Worm (Caenorhabditis elegans): ENCODE measurements around the gene BE10.4.

The BE10.4 gene

ce11 chrIII:12789420-12789819 lies 23.9 kb upstream of the BE10.4 start, which contains the start of gene BE10.1:
TSS of gene BE10.1 (minus strand) at chrIII:12789520.
- no peak for TF ChIP-seq tbx-11 (GFP tag; IDR thresholded peaks at IDR 0.05)
- TF ChIP-seq sea-1 (GFP tag; conservative IDR thresholded peaks at IDR 0.05) = no peak
- TF ChIP-seq pes-1 (GFP tag; IDR thresholded peaks at IDR 0.05) = no peak
- no peak for TF ChIP-seq ceh-13 (GFP tag; optimal IDR thresholded peaks at IDR 0.05)

DNA sequence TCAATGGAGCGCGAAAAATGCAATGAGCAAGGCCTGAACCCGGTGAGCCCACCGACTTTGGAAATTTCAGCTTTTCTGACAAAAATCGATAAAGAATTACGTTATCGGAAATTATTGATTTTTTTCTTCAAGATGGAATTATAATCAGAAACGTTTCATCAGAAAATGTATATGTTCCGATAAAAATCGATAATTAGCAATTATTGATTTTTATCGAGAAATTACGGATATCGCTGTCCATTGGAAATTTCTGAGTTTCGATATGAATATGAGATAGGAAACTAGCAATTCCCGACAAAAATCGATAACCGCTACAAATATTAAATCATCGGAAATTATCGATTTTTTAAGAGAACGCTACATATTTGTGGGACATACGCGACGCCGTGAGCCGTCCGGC lies 19.1 kb upstream of the BE10.4 start:
- no peak for TF ChIP-seq ceh-13 (GFP tag; optimal IDR thresholded peaks at IDR 0.05)
- TF ChIP-seq pes-1 (GFP tag; IDR thresholded peaks at IDR 0.05) = no peak
- no peak for TF ChIP-seq F13C5.2 (tag; optimal IDR thresholded peaks at IDR 0.05)
- no peak for TF ChIP-seq ets-7 (tag; optimal IDR thresholded peaks at IDR 0.05)
- no peak for TF ChIP-seq hmbx-1 (tag; optimal IDR thresholded peaks at IDR 0.05)
- TF ChIP-seq ceh-36 (tag; optimal IDR thresholded peaks at IDR 0.05) = no peak
- TF ChIP-seq hmg-4 (GFP tag; optimal IDR thresholded peaks at IDR 0.05) = no peak
- no peak for TF ChIP-seq B0310.2 (tag; optimal IDR thresholded peaks at IDR 0.05)
- no peak for TF ChIP-seq sea-1 (GFP tag; conservative IDR thresholded peaks at IDR 0.05)
- TF ChIP-seq aly-1 (tag; optimal IDR thresholded peaks at IDR 0.05) = no peak
- no peak for TF ChIP-seq tra-4 (tag; optimal IDR thresholded peaks at IDR 0.05)
- no peak for TF ChIP-seq scrt-1 (GFP tag; IDR thresholded peaks at IDR 0.05)
- no peak for TF ChIP-seq ama-1 (optimal IDR thresholded peaks at IDR 0.05)
- no peak for TF ChIP-seq tbx-37 (GFP tag; conservative IDR thresholded peaks at IDR 0.05)
- TF ChIP-seq flt-1 (GFP tag; IDR thresholded peaks at IDR 0.05) = no peak
- TF ChIP-seq hnd-1 (tag; optimal IDR thresholded peaks at IDR 0.05) = no peak
- TF ChIP-seq tbx-11 (GFP tag; IDR thresholded peaks at IDR 0.05) = no peak

- no peak for TF ChIP-seq tra-4 (tag; optimal IDR thresholded peaks at IDR 0.05)
- TF ChIP-seq pes-1 (GFP tag; IDR thresholded peaks at IDR 0.05) = no peak
- no peak for TF ChIP-seq ceh-13 (GFP tag; optimal IDR thresholded peaks at IDR 0.05)
- no peak for TF ChIP-seq hmbx-1 (tag; optimal IDR thresholded peaks at IDR 0.05)
- TF ChIP-seq flt-1 (GFP tag; IDR thresholded peaks at IDR 0.05) = no peak
- no peak for TF ChIP-seq ama-1 (optimal IDR thresholded peaks at IDR 0.05)
- no peak for TF ChIP-seq hnd-1 (tag; optimal IDR thresholded peaks at IDR 0.05)
- TF ChIP-seq B0310.2 (tag; optimal IDR thresholded peaks at IDR 0.05) = no peak
- no peak for TF ChIP-seq tbx-37 (GFP tag; conservative IDR thresholded peaks at IDR 0.05)
- no peak for TF ChIP-seq F13C5.2 (tag; optimal IDR thresholded peaks at IDR 0.05)
- TF ChIP-seq scrt-1 (GFP tag; IDR thresholded peaks at IDR 0.05) = no peak
- TF ChIP-seq hmg-4 (GFP tag; optimal IDR thresholded peaks at IDR 0.05) = no peak
These were observed 14.8 kb upstream of the BE10.4 start, which contains the start of gene agmo-1 for ce11 chrIII:12798469-12798868. TSS of gene agmo-1 (minus strand) at chrIII:12798569.

DNA sequence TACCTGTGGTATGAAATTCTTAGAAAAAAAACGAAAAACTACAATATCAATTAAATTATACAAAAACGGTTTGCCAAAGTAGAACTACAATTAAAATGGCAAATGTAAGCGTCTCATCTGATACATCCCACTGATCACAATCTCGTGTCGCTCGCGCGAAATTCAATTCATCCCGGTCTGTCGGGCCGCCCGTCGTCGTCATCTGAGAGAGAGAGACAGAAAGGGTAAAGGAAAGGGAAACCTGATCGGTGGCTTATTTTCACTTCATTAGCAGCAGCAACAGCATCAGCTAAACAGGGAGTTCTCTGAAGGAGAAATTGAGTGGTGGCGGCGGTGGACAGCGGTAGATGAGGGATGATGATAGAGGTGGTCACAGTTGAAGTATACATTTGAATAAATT lies 12.8 kb upstream of the BE10.4 start:
- no peak for TF ChIP-seq tbx-37 (GFP tag; conservative IDR thresholded peaks at IDR 0.05)
- TF ChIP-seq flt-1 (GFP tag; IDR thresholded peaks at IDR 0.05) = no peak
- TF ChIP-seq ama-1 (optimal IDR thresholded peaks at IDR 0.05) = no peak
- no peak for TF ChIP-seq aly-1 (tag; optimal IDR thresholded peaks at IDR 0.05)
- TF ChIP-seq pes-1 (GFP tag; IDR thresholded peaks at IDR 0.05) = no peak
- TF ChIP-seq ets-7 (tag; optimal IDR thresholded peaks at IDR 0.05) = no peak
- no peak for TF ChIP-seq tbx-11 (GFP tag; IDR thresholded peaks at IDR 0.05)
- no peak for TF ChIP-seq hmg-4 (GFP tag; optimal IDR thresholded peaks at IDR 0.05)
- no peak for TF ChIP-seq hnd-1 (tag; optimal IDR thresholded peaks at IDR 0.05)
- TF ChIP-seq scrt-1 (GFP tag; IDR thresholded peaks at IDR 0.05) = no peak
- TF ChIP-seq tra-4 (tag; optimal IDR thresholded peaks at IDR 0.05) = no peak
- TF ChIP-seq B0310.2 (tag; optimal IDR thresholded peaks at IDR 0.05) = no peak
- TF ChIP-seq ceh-13 (GFP tag; optimal IDR thresholded peaks at IDR 0.05) = no peak
- no peak for TF ChIP-seq sea-1 (GFP tag; conservative IDR thresholded peaks at IDR 0.05)
- TF ChIP-seq ceh-36 (tag; optimal IDR thresholded peaks at IDR 0.05) = no peak
- TF ChIP-seq hmbx-1 (tag; optimal IDR thresholded peaks at IDR 0.05) = no peak
- TF ChIP-seq F13C5.2 (tag; optimal IDR thresholded peaks at IDR 0.05) = no peak

DNA sequence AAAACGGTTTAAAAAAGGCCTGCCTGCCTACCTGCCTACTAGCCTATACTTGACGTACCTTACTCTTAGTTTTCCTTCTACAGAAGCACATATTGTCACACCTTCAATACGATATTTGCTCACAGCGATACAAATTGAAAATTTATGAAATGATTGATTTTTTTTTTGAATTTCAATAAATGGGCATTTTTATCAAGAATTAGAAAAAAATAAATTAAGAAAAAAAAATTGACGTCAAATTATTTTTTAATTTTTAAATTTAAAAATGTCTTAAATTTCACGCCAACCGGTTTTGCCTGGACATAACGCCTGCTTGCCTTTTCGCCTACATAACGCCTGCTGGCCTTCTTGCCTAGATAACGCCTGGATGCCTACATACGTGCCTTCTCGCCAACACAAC lies 6.6 kb upstream of the BE10.4 start, which contains the start of gene BE10.5:
Gene BE10.5, minus strand, starts transcription at position 101 of the 400 bp plus-strand sequence.
- no peak for TF ChIP-seq pes-1 (GFP tag; IDR thresholded peaks at IDR 0.05)
- TF ChIP-seq B0310.2 (tag; optimal IDR thresholded peaks at IDR 0.05) = no peak
- no peak for TF ChIP-seq scrt-1 (GFP tag; IDR thresholded peaks at IDR 0.05)
- no peak for TF ChIP-seq ceh-36 (tag; optimal IDR thresholded peaks at IDR 0.05)
- no peak for TF ChIP-seq hmbx-1 (tag; optimal IDR thresholded peaks at IDR 0.05)
- no peak for TF ChIP-seq hnd-1 (tag; optimal IDR thresholded peaks at IDR 0.05)
- no peak for TF ChIP-seq ama-1 (optimal IDR thresholded peaks at IDR 0.05)
- no peak for TF ChIP-seq flt-1 (GFP tag; IDR thresholded peaks at IDR 0.05)
- no peak for TF ChIP-seq sea-1 (GFP tag; conservative IDR thresholded peaks at IDR 0.05)
- no peak for TF ChIP-seq hmg-4 (GFP tag; optimal IDR thresholded peaks at IDR 0.05)
- no peak for TF ChIP-seq ceh-13 (GFP tag; optimal IDR thresholded peaks at IDR 0.05)
- TF ChIP-seq ets-7 (tag; optimal IDR thresholded peaks at IDR 0.05) = no peak
- TF ChIP-seq tbx-11 (GFP tag; IDR thresholded peaks at IDR 0.05) = no peak
- TF ChIP-seq F13C5.2 (tag; optimal IDR thresholded peaks at IDR 0.05) = no peak
- TF ChIP-seq tbx-37 (GFP tag; conservative IDR thresholded peaks at IDR 0.05) = no peak
- no peak for TF ChIP-seq tra-4 (tag; optimal IDR thresholded peaks at IDR 0.05)

DNA sequence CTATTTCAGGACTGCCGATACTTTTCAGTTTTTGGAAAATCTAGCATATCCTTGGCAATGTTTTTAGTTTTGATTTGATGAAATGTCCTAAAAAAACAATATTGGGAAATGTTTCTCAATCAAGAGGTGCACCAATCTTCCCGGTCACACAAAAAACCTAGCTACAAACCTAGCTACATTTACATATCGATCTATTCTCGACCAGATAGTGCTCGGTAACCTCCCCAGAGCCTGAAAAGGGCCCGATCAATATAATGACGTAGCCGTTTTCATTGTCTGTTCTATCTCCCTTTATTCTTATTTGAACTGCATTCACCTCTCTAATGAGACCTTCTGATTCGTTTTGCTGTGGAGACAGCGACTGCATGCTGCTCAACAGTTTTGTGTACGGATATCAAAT lies 5.6 kb upstream of the BE10.4 start, which contains the start of gene BE10.3:
Gene BE10.3, plus strand, starts transcription at position 301 of the 400 bp plus-strand sequence.
- TF ChIP-seq B0310.2 (tag; optimal IDR thresholded peaks at IDR 0.05) (no peak), hmg-4 (GFP tag; optimal IDR thresholded peaks at IDR 0.05) (no peak), hmbx-1 (tag; optimal IDR thresholded peaks at IDR 0.05) (no peak), ceh-36 (tag; optimal IDR thresholded peaks at IDR 0.05) (no peak), sea-1 (GFP tag; conservative IDR thresholded peaks at IDR 0.05) (no peak), tbx-11 (GFP tag; IDR thresholded peaks at IDR 0.05) (no peak), tbx-37 (GFP tag; conservative IDR thresholded peaks at IDR 0.05) (no peak)

DNA sequence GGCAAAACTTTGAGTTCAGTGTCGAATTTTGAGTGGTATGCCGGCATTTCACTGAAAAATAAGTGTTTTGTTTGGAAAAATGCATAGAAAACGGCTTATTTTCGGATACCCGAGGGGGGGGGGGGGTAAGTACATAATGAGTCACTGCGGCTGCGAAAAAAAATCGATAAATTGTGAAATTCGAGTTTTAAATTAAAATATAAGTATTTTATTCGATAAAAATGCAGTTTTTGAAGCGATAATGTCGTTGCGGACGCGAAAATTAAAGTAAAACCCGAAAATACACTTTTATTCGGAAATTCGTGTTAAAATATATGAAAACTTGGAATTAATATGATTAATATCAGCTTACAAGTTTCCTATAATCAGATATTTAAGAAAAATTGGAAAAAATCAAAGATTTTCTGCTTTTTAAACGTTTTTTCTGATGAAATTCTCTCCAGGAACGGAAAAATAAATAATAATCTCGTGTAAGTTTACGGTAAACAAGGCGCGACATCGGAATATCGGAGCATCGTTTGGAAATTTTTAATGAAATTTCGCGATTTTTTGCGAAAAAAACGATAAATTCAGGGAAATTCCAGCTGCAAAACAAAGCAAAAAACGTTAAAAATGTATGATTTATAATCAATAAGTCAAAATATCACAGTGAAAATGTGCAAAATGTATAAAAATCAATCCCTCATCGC lies 4.9 kb downstream of the BE10.4 start, which contains the start of gene arx-5:
Gene arx-5, minus strand, starts transcription at position 51 of the 689 bp plus-strand sequence.
- TF ChIP-seq hmbx-1 (tag; optimal IDR thresholded peaks at IDR 0.05) = no peak
- no peak for TF ChIP-seq F13C5.2 (tag; optimal IDR thresholded peaks at IDR 0.05)
- no peak for TF ChIP-seq scrt-1 (GFP tag; IDR thresholded peaks at IDR 0.05)
